Fruit fly (Drosophila melanogaster) whole organism, wandering third instar larva: ENCODE data around the gene ksr.

Experiments
- Abd-B ChIP-seq: fragments of >200 bp; optimal IDR thresholded peaks from 2 replicates; lab custom pipeline; 2017; ENCODE audit warnings: missing biosample characterization, missing genetic modification characterization
- CG9705 ChIP-seq: fragments of 200-800 bp; sonication (Bioruptor generic); optimal IDR thresholded peaks from 2 replicates; lab custom pipeline; 2018; ENCODE audit warnings: missing biosample characterization, mild to moderate bottlenecking, missing genetic modification characterization
- CrebA ChIP-seq: fragments of 200-800 bp; sonication (Bioruptor generic); optimal IDR thresholded peaks from 2 replicates; lab custom pipeline; 2016; ENCODE audit warnings: missing biosample characterization, mild to moderate bottlenecking, missing genetic modification characterization, borderline replicate concordance
- Dfd ChIP-seq: fragments of >200 bp; optimal IDR thresholded peaks from 2 replicates; lab custom pipeline; 2017; ENCODE audit warnings: missing biosample characterization, missing genetic modification characterization
- Dif ChIP-seq: fragments of 200-275, 200-300 bp; sonication (Bioruptor generic); optimal IDR thresholded peaks from 2 replicates; lab custom pipeline; 2018; ENCODE audit warnings: missing biosample characterization, missing genetic modification characterization; ENCODE audit not compliant: partially characterized antibody
- GATAd ChIP-seq: sonication (Bioruptor generic); optimal IDR thresholded peaks from 2 replicates; lab custom pipeline; 2016; ENCODE audit warnings: missing biosample characterization, missing genetic modification characterization
- HLH106 ChIP-seq: fragments of 200-800 bp; optimal IDR thresholded peaks from 3 replicates; lab custom pipeline; 2019; ENCODE audit warnings: missing biosample characterization, mild to moderate bottlenecking, missing genetic modification characterization, moderate library complexity
- Hnf4 ChIP-seq: fragments of 200-800 bp; sonication (Bioruptor generic); optimal IDR thresholded peaks from 2 replicates; lab custom pipeline; 2016; ENCODE audit warnings: missing biosample characterization, mild to moderate bottlenecking, missing genetic modification characterization
- Hr78 ChIP-seq: fragments of >200 bp; optimal IDR thresholded peaks from 2 replicates; lab custom pipeline; 2017; ENCODE audit warnings: missing biosample characterization, missing genetic modification characterization
- Jra ChIP-seq: sonication (Bioruptor generic); optimal IDR thresholded peaks from 2 replicates; lab custom pipeline; 2016; ENCODE audit warnings: missing biosample characterization, missing genetic modification characterization
- Mio ChIP-seq: sonication (Bioruptor generic); optimal IDR thresholded peaks from 2 replicates; lab custom pipeline; 2016; ENCODE audit warnings: missing biosample characterization, missing genetic modification characterization
- Myc ChIP-seq: fragments of >200 bp; optimal IDR thresholded peaks from 2 replicates; lab custom pipeline; 2017
- OdsH ChIP-seq: fragments of 200-800 bp; sonication (Bioruptor generic); optimal IDR thresholded peaks from 2 replicates; lab custom pipeline; 2016; ENCODE audit warnings: missing biosample characterization, mild to moderate bottlenecking, missing genetic modification characterization
- Rel ChIP-seq, 2 experiments: fragments of 200-800 bp; sonication (Bioruptor generic) in 1 of 2; optimal IDR thresholded peaks; 2 replicates in 1 of 2; 3 replicates in 1 of 2; lab custom pipeline; 2016 to 2019; ENCODE audit warnings: mild to moderate bottlenecking in 2 of 2, missing biosample characterization in 2 of 2, missing genetic modification characterization in 2 of 2, moderate library complexity in 1 of 2
- Sp1 ChIP-seq: fragments of 200-800 bp; sonication (Bioruptor generic); optimal IDR thresholded peaks from 3 replicates; lab custom pipeline; 2019; ENCODE audit warnings: missing biosample characterization, mild to moderate bottlenecking, missing genetic modification characterization, moderate library complexity
- Vsx2 ChIP-seq: fragments of 200-300, 225-300 bp; sonication (Bioruptor generic); optimal IDR thresholded peaks from 2 replicates; lab custom pipeline; 2018; ENCODE audit warnings: missing biosample characterization, missing genetic modification characterization; ENCODE audit not compliant: partially characterized antibody
- br ChIP-seq: fragments of 200-800 bp; sonication (Bioruptor generic); optimal IDR thresholded peaks from 2 replicates; lab custom pipeline; 2016; ENCODE audit warnings: missing biosample characterization, missing genetic modification characterization
- brk ChIP-seq: fragments of 200-800 bp; sonication (Bioruptor generic); optimal IDR thresholded peaks from 2 replicates; lab custom pipeline; 2016; ENCODE audit warnings: missing biosample characterization, mild to moderate bottlenecking, missing genetic modification characterization
- dl ChIP-seq, 2 experiments: fragments of 175-275, 200-275 bp in 1 of 2; fragments of 200-275 bp in 1 of 2; sonication (Bioruptor generic); optimal IDR thresholded peaks; lab custom pipeline; 2018; ENCODE audit warnings: mild to moderate bottlenecking in 2 of 2, missing biosample characterization in 2 of 2, missing genetic modification characterization in 2 of 2, moderate library complexity in 2 of 2; ENCODE audit not compliant: partially characterized antibody in 2 of 2, insufficient read depth in 1 of 2
- dmrt93B ChIP-seq: fragments of 200-800 bp; sonication (Bioruptor generic); optimal IDR thresholded peaks from 2 replicates; lab custom pipeline; 2018; ENCODE audit warnings: missing biosample characterization, mild to moderate bottlenecking, missing genetic modification characterization
- ey ChIP-seq: fragments of 200-800 bp; sonication (Bioruptor generic); optimal IDR thresholded peaks from 2 replicates; lab custom pipeline; 2016; ENCODE audit warnings: missing biosample characterization, missing genetic modification characterization
- foxo ChIP-seq, 2 experiments: fragments of 200-800 bp; sonication (Bioruptor generic); optimal IDR thresholded peaks; 2 replicates in 1 of 2; 3 replicates in 1 of 2; lab custom pipeline; 2016 to 2017; ENCODE audit warnings: missing biosample characterization in 2 of 2, missing genetic modification characterization in 2 of 2
- fru ChIP-seq: fragments of 200-800 bp; sonication (Bioruptor generic); optimal IDR thresholded peaks from 3 replicates; lab custom pipeline; 2016; ENCODE audit warnings: missing biosample characterization, mild to moderate bottlenecking, missing genetic modification characterization
- h ChIP-seq: fragments of 200-800 bp; sonication (Bioruptor generic); optimal IDR thresholded peaks from 3 replicates; lab custom pipeline; 2016; ENCODE audit warnings: missing biosample characterization, mild to moderate bottlenecking, missing genetic modification characterization
- jim ChIP-seq: fragments of 175-275, 200-325 bp; sonication (Bioruptor generic); optimal IDR thresholded peaks from 2 replicates; lab custom pipeline; 2016; ENCODE audit warnings: missing biosample characterization, mild to moderate bottlenecking, missing genetic modification characterization
- pan ChIP-seq: fragments of >200 bp; optimal IDR thresholded peaks from 2 replicates; lab custom pipeline; 2017
- psq ChIP-seq: fragments of 200-800 bp; sonication (Bioruptor generic); optimal IDR thresholded peaks from 3 replicates; lab custom pipeline; 2017; ENCODE audit warnings: missing biosample characterization, mild to moderate bottlenecking, missing genetic modification characterization, moderate library complexity
- sage ChIP-seq: fragments of 200-800 bp; sonication (Bioruptor generic); optimal IDR thresholded peaks from 2 replicates; lab custom pipeline; 2016; ENCODE audit warnings: missing biosample characterization, mild to moderate bottlenecking, missing genetic modification characterization
- usp ChIP-seq: fragments of >200 bp; optimal IDR thresholded peaks from 2 replicates; lab custom pipeline; 2017; ENCODE audit warnings: missing biosample characterization, missing genetic modification characterization
- woc ChIP-seq: sonication (Bioruptor generic); optimal IDR thresholded peaks from 2 replicates; lab custom pipeline; 2016; ENCODE audit warnings: missing biosample characterization, mild to moderate bottlenecking, missing genetic modification characterization

Gene ksr

dm6 chr3R:5483488-5484109, at the start of gene ksr:
Gene ksr, minus strand, starts transcription at chr3R:5483906.
- no peak for TF ChIP-seq dl (GFP tag; optimal IDR thresholded peaks at IDR 0.05; lab: Kevin White, UChicago; ENCODE audit: insufficient read depth in 1 of 2, partially characterized antibody in 2 of 2)
- TF ChIP-seq woc (GFP tag; lab: Kevin White, UChicago) = no peak
- peak; percentile 0 for TF ChIP-seq Dif (GFP tag; lab: Kevin White, UChicago)
- no peak for TF ChIP-seq fru (GFP tag; lab: Kevin White, UChicago)
- TF ChIP-seq Sp1 (GFP tag; lab: Kevin White, UChicago) = peak; percentile 38
- TF ChIP-seq HLH106 = peak; percentile 14
- no peak for TF ChIP-seq Myc (lab: Kevin White, UChicago)

- no peak for TF ChIP-seq GATAd (GFP tag; lab: Kevin White, UChicago)
- TF ChIP-seq psq (GFP tag; lab: Kevin White, UChicago) = no peak
- TF ChIP-seq Mio = no peak
- no peak for TF ChIP-seq CG9705 (GFP tag; lab: Kevin White, UChicago)
- no peak for TF ChIP-seq br (GFP tag; lab: Kevin White, UChicago)
- no peak for TF ChIP-seq Hnf4 (GFP tag; lab: Kevin White, UChicago)
- no peak for TF ChIP-seq ey
- no peak for TF ChIP-seq Jra (GFP tag; lab: Kevin White, UChicago)
- TF ChIP-seq usp (GFP tag; lab: Kevin White, UChicago) = no peak
- no peak for TF ChIP-seq h (GFP tag; lab: Kevin White, UChicago)
- TF ChIP-seq woc (GFP tag; lab: Kevin White, UChicago) = no peak
- TF ChIP-seq Abd-B (GFP tag; lab: Kevin White, UChicago) = no peak
- no peak for TF ChIP-seq foxo (GFP tag; optimal IDR thresholded peaks at IDR 0.05; lab: Kevin White, UChicago)
- no peak for TF ChIP-seq HLH106
- no peak for TF ChIP-seq sage
- TF ChIP-seq brk (GFP tag; lab: Kevin White, UChicago) = no peak
- TF ChIP-seq dl (GFP tag; optimal IDR thresholded peaks at IDR 0.05; lab: Kevin White, UChicago; ENCODE audit: insufficient read depth in 1 of 2, partially characterized antibody in 2 of 2) = no peak
- no peak for TF ChIP-seq OdsH
- no peak for TF ChIP-seq dmrt93B
- no peak for TF ChIP-seq Vsx2 (GFP tag; lab: Kevin White, UChicago)
- TF ChIP-seq, all 38 proteins: peak for 0
Measured at dm6 chr3R:5527563-5527962, 43.9 kb upstream of the ksr start.

dm6 chr3R:5524804-5525203, 41.1 kb upstream of the ksr start:
- no peak for TF ChIP-seq OdsH
- TF ChIP-seq Jra (GFP tag; lab: Kevin White, UChicago) = no peak

dm6 chr3R:5523070-5523637, 39.4 kb upstream of the ksr start, which contains the start of the genes CG43845 and Nmdar1:
Gene CG43845, minus strand, starts transcription at chr3R:5523120.
Gene Nmdar1, minus strand, starts transcription at chr3R:5523328.
- no peak for TF ChIP-seq Myc (lab: Kevin White, UChicago)
- TF ChIP-seq Hr78 (GFP tag; lab: Kevin White, UChicago) = no peak
- TF ChIP-seq Abd-B (GFP tag; lab: Kevin White, UChicago) = no peak
- TF ChIP-seq OdsH = no peak
- no peak for TF ChIP-seq Rel (GFP tag; optimal IDR thresholded peaks at IDR 0.05; lab: Kevin White, UChicago)
- TF ChIP-seq Rel (tag; optimal IDR thresholded peaks at IDR 0.05; lab: Kevin White, UChicago) = no peak
- no peak for TF ChIP-seq CG9705 (GFP tag; lab: Kevin White, UChicago)
- TF ChIP-seq CrebA (GFP tag; lab: Kevin White, UChicago) = no peak
- no peak for TF ChIP-seq Hnf4 (GFP tag; lab: Kevin White, UChicago)

- no peak for TF ChIP-seq jim (GFP tag; lab: Kevin White, UChicago)
- no peak for TF ChIP-seq Rel (GFP tag; optimal IDR thresholded peaks at IDR 0.05; lab: Kevin White, UChicago)
- TF ChIP-seq Rel (tag; optimal IDR thresholded peaks at IDR 0.05; lab: Kevin White, UChicago) = no peak
- no peak for TF ChIP-seq pan (lab: Kevin White, UChicago)
- TF ChIP-seq sage = no peak
- no peak for TF ChIP-seq usp (GFP tag; lab: Kevin White, UChicago)
- no peak for TF ChIP-seq Dfd (GFP tag; lab: Kevin White, UChicago)
- TF ChIP-seq HLH106 = no peak
- TF ChIP-seq woc (GFP tag; lab: Kevin White, UChicago) = no peak
Measured at dm6 chr3R:5520566-5520965, 36.9 kb upstream of the ksr start.
